Worm (Caenorhabditis elegans) whole organism, L2 larva: ENCODE measurements around the gene T24D5.3.

ENCODE experiments used
- F13H6.1 ChIP-seq: sonication (generic microtip); optimal IDR thresholded peaks from 2 replicates; lab custom pipeline; 2016; ENCODE audit warnings: missing genetic modification characterization, missing compliant biosample characterization
- ZK546.5 ChIP-seq: sonication (generic microtip); optimal IDR thresholded peaks from 2 replicates; lab custom pipeline; 2017; ENCODE audit warnings: missing biosample characterization, missing genetic modification characterization
- fos-1 ChIP-seq: fragments of 150-350 bp; optimal IDR thresholded peaks from 2 replicates; lab custom pipeline; 2014; ENCODE audit warnings: missing biosample characterization, missing genetic modification characterization
- mab-5 ChIP-seq: fragments of 150-350 bp; optimal IDR thresholded peaks from 2 replicates; lab custom pipeline; 2014; ENCODE audit warnings: missing biosample characterization, missing genetic modification characterization
- snpc-4 ChIP-seq: fragments of 150-350 bp; optimal IDR thresholded peaks from 2 replicates; lab custom pipeline; 2014; ENCODE audit warnings: missing biosample characterization, missing genetic modification characterization
- unc-39 ChIP-seq: fragments of 150-350 bp; optimal IDR thresholded peaks from 2 replicates; lab custom pipeline; 2014; ENCODE audit warnings: missing biosample characterization, missing genetic modification characterization

ce11 chrX:12589503-12589902 lies 9.6 kb downstream of the T24D5.3 start:
- TF ChIP-seq mab-5 (tag; lab: Kevin White, UChicago) (no peak), fos-1 (tag; lab: Kevin White, UChicago) (no peak), snpc-4 (no peak), ZK546.5 (no peak), F13H6.1 (no peak), unc-39 (tag; lab: Kevin White, UChicago) (no peak)
